Worm (Caenorhabditis elegans): ENCODE measurements around the gene C08F11.17.
A peak's percentile ranks its signal among the peaks of the same experiment; 100 is the strongest.
"Not testable (repeated sequence)": the region's sequence is repeated elsewhere in the genome, so short reads cannot be mapped to it uniquely, and the experiment has no call there.

C08F11.17 gene

DNA sequence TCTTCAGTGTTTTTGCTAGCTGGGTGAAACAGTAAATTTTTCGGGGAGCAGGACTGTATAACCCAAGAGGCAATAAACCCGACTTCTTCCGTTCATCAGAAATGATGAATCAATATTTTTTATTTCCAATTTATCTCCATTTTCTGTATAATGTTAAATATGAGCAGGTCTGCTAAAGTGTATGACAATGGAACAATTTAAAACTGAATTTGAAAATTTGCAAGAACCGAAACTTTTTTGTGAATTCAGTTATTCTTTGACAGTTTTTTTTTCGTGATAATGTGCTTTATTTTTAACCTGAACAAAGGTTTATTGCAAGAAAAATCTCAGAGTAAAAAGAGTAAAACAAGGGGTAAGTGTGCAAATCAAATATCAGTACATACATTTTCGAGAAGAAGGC lies 14.9 kb upstream of the C08F11.17 start (continued):
- no peak for TF ChIP-seq atf-7 (tag; optimal IDR thresholded peaks at IDR 0.05)
- no peak for TF ChIP-seq K12H6.12 (tag; optimal IDR thresholded peaks at IDR 0.05)
- no peak for TF ChIP-seq egl-44 (GFP tag; IDR thresholded peaks at IDR 0.05)
- no peak for TF ChIP-seq aptf-2 (GFP tag; conservative IDR thresholded peaks at IDR 0.05)
- no peak for TF ChIP-seq ceh-58 (GFP tag; IDR thresholded peaks at IDR 0.05)
- no peak for TF ChIP-seq dpff-1 (tag; optimal IDR thresholded peaks at IDR 0.05)
- no peak for TF ChIP-seq nfya-2 (GFP tag; IDR thresholded peaks at IDR 0.05)
- 0 out of 2 replicates have a peak, but pooled peaks have one; percentile 66 for TF ChIP-seq Y79H2A.3 (GFP tag; conservative IDR thresholded peaks at IDR 0.05)
- peak; percentile 81 for TF ChIP-seq attf-6 (GFP tag; IDR thresholded peaks at IDR 0.05)
- no peak for TF ChIP-seq pbrm-1 (GFP tag; IDR thresholded peaks at IDR 0.05)
- TF ChIP-seq hmg-1.2 (GFP tag; IDR thresholded peaks at IDR 0.05) = no peak
- no peak for TF ChIP-seq let-526 (GFP tag; IDR thresholded peaks at IDR 0.05)
- TF ChIP-seq tbp1 (GFP tag; optimal IDR thresholded peaks at IDR 0.05) = peak; percentile 26
- no peak for TF ChIP-seq nfya-1 (tag; optimal IDR thresholded peaks at IDR 0.05; ENCODE audit: borderline replicate concordance, insufficient read depth)
- TF ChIP-seq rec-8 (tag; optimal IDR thresholded peaks at IDR 0.05) = no peak
- TF ChIP-seq snpc-1.3 (tag; optimal IDR thresholded peaks at IDR 0.05; ENCODE audit: insufficient read depth) = peak; percentile 32

DNA sequence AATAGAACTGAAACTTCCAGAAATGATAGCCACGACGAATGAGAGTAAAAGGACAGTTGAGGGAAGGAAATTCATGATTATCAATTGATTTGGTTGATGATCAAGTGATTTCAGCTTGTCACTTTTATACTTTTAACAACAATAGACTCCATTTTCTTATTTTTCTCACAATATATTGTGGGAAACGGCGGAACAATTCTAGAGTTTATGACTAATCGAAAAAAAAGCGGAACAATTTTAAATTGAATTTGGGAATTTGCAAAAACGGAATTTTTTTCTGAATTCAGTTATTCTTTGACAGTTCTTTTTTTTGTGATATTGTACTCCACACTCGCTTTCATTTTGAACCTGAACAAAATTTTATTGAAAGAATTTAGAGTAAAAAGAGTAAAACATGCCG lies 14.0 kb upstream of the C08F11.17 start, which contains the start of gene Y45F10C.4:
Y45F10C.4 (minus strand) TSS at position 101 of the 400 bp plus-strand sequence.
- TF ChIP-seq F57C9.4 (tag; optimal IDR thresholded peaks at IDR 0.05) (no peak), him-1 (tag; optimal IDR thresholded peaks at IDR 0.05) (no peak), hlh-12 (tag; optimal IDR thresholded peaks at IDR 0.05) (no peak), madf-10 (tag; optimal IDR thresholded peaks at IDR 0.05) (no peak), lin-35 (GFP tag; optimal IDR thresholded peaks at IDR 0.05) (no peak), snpc-4 (GFP tag; optimal IDR thresholded peaks at IDR 0.05) (no peak), snpc-4 (tag; optimal IDR thresholded peaks at IDR 0.05) (no peak), ekl-4 (GFP tag; IDR thresholded peaks at IDR 0.05) (no peak), pbrm-1 (GFP tag; IDR thresholded peaks at IDR 0.05) (no peak), ztf-25 (GFP tag; IDR thresholded peaks at IDR 0.05) (no peak), sdz-38 (tag; optimal IDR thresholded peaks at IDR 0.05) (no peak), egrh-3 (GFP tag; IDR thresholded peaks at IDR 0.05) (no peak), somi-1 (GFP tag; optimal IDR thresholded peaks at IDR 0.05) (no peak)

- not testable (repeated sequence) for TF ChIP-seq snpc-3.4, atf-7, athp-1 (tag; optimal IDR thresholded peaks at IDR 0.05)
These were observed 12.4 kb upstream of the C08F11.17 start, which contains the start of gene Y45F10C.2 for ce11 chrIV:13662570-13662969. Gene Y45F10C.2, minus strand, starts transcription at chrIV:13662670.

DNA sequence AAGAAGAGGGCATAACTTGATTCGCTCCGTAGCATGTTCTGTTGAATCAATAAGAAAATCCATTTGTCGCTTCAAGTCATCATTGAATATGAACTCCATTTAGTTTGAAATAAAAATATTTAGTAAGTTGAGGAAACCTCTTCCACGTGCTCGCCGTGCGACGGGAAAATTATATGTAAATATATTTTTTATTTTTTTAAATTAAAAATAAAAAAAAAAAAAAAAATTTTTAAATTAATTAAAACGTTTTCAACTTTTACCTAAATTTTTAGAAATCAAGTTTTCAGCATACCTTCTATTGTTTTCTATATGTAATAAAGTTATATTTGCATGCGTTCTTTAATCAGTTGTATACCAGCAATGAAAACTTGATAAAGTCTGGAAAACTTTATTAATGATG lies 9.3 kb upstream of the C08F11.17 start, which contains the start of gene Y45F10C.1:
Y45F10C.1 (minus strand) TSS at position 101 of the 400 bp plus-strand sequence.
- TF ChIP-seq F49E8.2 (tag; optimal IDR thresholded peaks at IDR 0.05; ENCODE audit: insufficient read depth); mcd-1 (GFP tag; IDR thresholded peaks at IDR 0.05); efl-1 (GFP tag; optimal IDR thresholded peaks at IDR 0.05): not testable (repeated sequence)

Measured in whole organism, young adult.